Worm (Caenorhabditis elegans): Measurements from ENCODE around the gene F59B2.9.

ce11 chrIII:8996686-8997085 is 15.5 kb downstream of the F59B2.9 start, which contains the start of gene skat-1:
- TF ChIP-seq zag-1 (tag; optimal IDR thresholded peaks at IDR 0.05), result no peak
- TF ChIP-seq lin-39 (tag; optimal IDR thresholded peaks at IDR 0.05), result no peak
- TF ChIP-seq fos-1 (tag; optimal IDR thresholded peaks at IDR 0.05), result no peak
- TF ChIP-seq unc-39 (tag; optimal IDR thresholded peaks at IDR 0.05), result no peak
- TF ChIP-seq ceh-82 (tag; optimal IDR thresholded peaks at IDR 0.05), result no peak
- TF ChIP-seq lin-15B (tag; optimal IDR thresholded peaks at IDR 0.05), result no peak
- no peak for TF ChIP-seq mml-1 (tag; optimal IDR thresholded peaks at IDR 0.05)
- no peak for TF ChIP-seq jun-1 (tag; optimal IDR thresholded peaks at IDR 0.05)
- no peak for TF ChIP-seq nhr-11 (tag; optimal IDR thresholded peaks at IDR 0.05)
- TF ChIP-seq nhr-12 (tag; optimal IDR thresholded peaks at IDR 0.05), result no peak
- TF ChIP-seq nhr-25 (tag; optimal IDR thresholded peaks at IDR 0.05), result no peak
